Worm (Caenorhabditis elegans) whole organism, young adult: ENCODE measurements around the gene F29B9.5.

Experiments used
- B0035.1 ChIP-seq: sonication (generic microtip); optimal IDR thresholded peaks from 2 replicates; lab custom pipeline; 2016; ENCODE audit warnings: missing genetic modification characterization, mild to moderate bottlenecking, missing compliant biosample characterization, missing genotype, missing genetic modification reagents
- B0261.1 ChIP-seq: sonication (generic microtip); optimal IDR thresholded peaks from 2 replicates; lab custom pipeline; 2016; ENCODE audit warnings: mild to moderate bottlenecking, missing genetic modification characterization, moderate library complexity, missing compliant biosample characterization
- B0336.3 ChIP-seq: fragments of 200-800 bp; sonication (Bioruptor generic); IDR thresholded peaks from 2 replicates; pipeline ENCODE4 v1.3.6; 2022; ENCODE audit warnings: missing genetic modification characterization, missing compliant biosample characterization
- F22D6.2 ChIP-seq: sonication (generic microtip); optimal IDR thresholded peaks from 2 replicates; lab custom pipeline; 2016; ENCODE audit warnings: mild to moderate bottlenecking, missing genetic modification characterization, missing compliant biosample characterization
- F33H1.4 ChIP-seq: fragments of 200-800 bp; sonication (Bioruptor generic); IDR thresholded peaks from 2 replicates; pipeline ENCODE4 v1.3.6; 2022; ENCODE audit warnings: missing genetic modification reagents, missing genetic modification characterization, missing compliant biosample characterization
- F37B4.10 ChIP-seq: fragments of 200-800 bp; sonication (Bioruptor generic); IDR thresholded peaks from 2 replicates; pipeline ENCODE4 v1.3.6; 2022; ENCODE audit warnings: missing genetic modification characterization, missing compliant biosample characterization
- F39B2.1 ChIP-seq: fragments of 200-800 bp; sonication (Bioruptor generic); IDR thresholded peaks from 2 replicates; pipeline ENCODE4 v1.3.6; 2022; ENCODE audit warnings: missing genetic modification reagents, missing genetic modification characterization, missing compliant biosample characterization
- F57A8.1 ChIP-seq: fragments of 200-800 bp; sonication (Bioruptor generic); optimal IDR thresholded peaks from 2 replicates; lab custom pipeline; 2018; ENCODE audit warnings: mild to moderate bottlenecking, missing genetic modification characterization, moderate library complexity, missing compliant biosample characterization
- T26A5.8 ChIP-seq: sonication (generic microtip); optimal IDR thresholded peaks from 2 replicates; lab custom pipeline; 2016; ENCODE audit warnings: missing genetic modification characterization, missing compliant biosample characterization
- Y53G8AR.9 ChIP-seq: fragments of 200-800 bp; sonication (Bioruptor generic); conservative IDR thresholded peaks from 2 replicates; pipeline ENCODE4 v1.3.6; 2022; ENCODE audit warnings: missing genetic modification reagents, missing genetic modification characterization, missing compliant biosample characterization
- Y56A3A.18 ChIP-seq: fragments of 200-800 bp; sonication (Bioruptor generic); IDR thresholded peaks from 2 replicates; pipeline ENCODE4 v1.3.6; 2022; ENCODE audit warnings: missing genetic modification reagents, missing genetic modification characterization, missing compliant biosample characterization
- ZK185.1 ChIP-seq: sonication (generic microtip); optimal IDR thresholded peaks from 2 replicates; lab custom pipeline; 2016; ENCODE audit warnings: mild to moderate bottlenecking, missing genetic modification characterization, missing compliant biosample characterization; ENCODE audit not compliant: poor library complexity, severe bottlenecking
- attf-3 ChIP-seq: fragments of 200-800 bp; sonication (Bioruptor generic); conservative IDR thresholded peaks from 2 replicates; pipeline ENCODE4 v1.3.6; 2022; ENCODE audit warnings: missing genetic modification reagents, missing genetic modification characterization, missing compliant biosample characterization
- attf-5 ChIP-seq: fragments of 200-800 bp; sonication (Bioruptor generic); optimal IDR thresholded peaks from 2 replicates; lab custom pipeline; 2018; ENCODE audit warnings: mild to moderate bottlenecking, missing genetic modification characterization, missing compliant biosample characterization
- bed-2 ChIP-seq: fragments of 200-800 bp; sonication (Bioruptor generic); IDR thresholded peaks from 2 replicates; pipeline ENCODE4 v1.3.6; 2022; ENCODE audit warnings: missing genetic modification reagents, missing genetic modification characterization, missing compliant biosample characterization
- ccch-3 ChIP-seq: fragments of 200-800 bp; sonication (Bioruptor generic); optimal IDR thresholded peaks from 2 replicates; lab custom pipeline; 2018; ENCODE audit warnings: mild to moderate bottlenecking, missing genetic modification characterization, missing compliant biosample characterization
- cebp-1 ChIP-seq, 2 experiments: fragments of 200-800 bp in 1 of 2; sonication (Bioruptor generic) in 1 of 2; sonication (generic microtip) in 1 of 2; IDR thresholded peaks in 1 of 2; optimal IDR thresholded peaks in 1 of 2; 2 replicates each; pipeline versions ENCODE4 v1.3.6 to Lab custom; 2017 to 2022; ENCODE audit warnings: missing compliant biosample characterization in 2 of 2, missing genetic modification characterization in 2 of 2, mild to moderate bottlenecking in 1 of 2, missing genetic modification reagents in 1 of 2, moderate library complexity in 1 of 2
- cebp-2 ChIP-seq: fragments of 200-800 bp; sonication (Bioruptor generic); IDR thresholded peaks from 2 replicates; pipeline ENCODE4 v1.3.6; 2022; ENCODE audit warnings: missing genetic modification characterization, missing compliant biosample characterization
- ceh-100 ChIP-seq: fragments of 200-800 bp; sonication (Bioruptor generic); IDR thresholded peaks from 2 replicates; pipeline ENCODE4 v1.3.6; 2022; ENCODE audit warnings: missing genetic modification reagents, missing genetic modification characterization, missing compliant biosample characterization
- ceh-79 ChIP-seq: sonication (generic microtip); optimal IDR thresholded peaks from 2 replicates; lab custom pipeline; 2017; ENCODE audit warnings: mild to moderate bottlenecking, missing genetic modification characterization, missing compliant biosample characterization
- ceh-91 ChIP-seq: fragments of 200-800 bp; sonication (Bioruptor generic); IDR thresholded peaks from 2 replicates; pipeline ENCODE4 v1.3.6; 2022; ENCODE audit warnings: missing genetic modification reagents, missing genetic modification characterization, missing compliant biosample characterization
- chd-7 ChIP-seq: sonication (generic microtip); optimal IDR thresholded peaks from 2 replicates; lab custom pipeline; 2016; ENCODE audit warnings: mild to moderate bottlenecking, missing genetic modification characterization, moderate library complexity, missing compliant biosample characterization
- die-1 ChIP-seq: sonication (generic microtip); optimal IDR thresholded peaks from 2 replicates; lab custom pipeline; 2016; ENCODE audit warnings: missing genotype, mild to moderate bottlenecking, missing genetic modification characterization, missing compliant biosample characterization
- dpl-1 ChIP-seq: fragments of 150-350 bp; optimal IDR thresholded peaks from 2 replicates; lab custom pipeline; 2014; ENCODE audit warnings: missing biosample characterization, missing genetic modification reagents, missing genetic modification characterization
- efl-1 ChIP-seq: fragments of 150-350 bp; optimal IDR thresholded peaks from 2 replicates; lab custom pipeline; 2014; ENCODE audit warnings: missing biosample characterization, missing genetic modification reagents, missing genetic modification characterization
- egl-18 ChIP-seq: fragments of 200-800 bp; sonication (Bioruptor generic); IDR thresholded peaks from 2 replicates; pipeline ENCODE4 v1.3.6; 2022; ENCODE audit warnings: missing genetic modification reagents, missing genetic modification characterization, missing compliant biosample characterization
- egrh-3 ChIP-seq: fragments of 200-800 bp; sonication (Bioruptor generic); IDR thresholded peaks from 2 replicates; pipeline ENCODE4 v1.3.6; 2022; ENCODE audit warnings: missing genetic modification reagents, missing genetic modification characterization, missing compliant biosample characterization
- ekl-4 ChIP-seq: fragments of 200-800 bp; sonication (Bioruptor generic); IDR thresholded peaks from 2 replicates; pipeline ENCODE4 v1.3.6; 2022; ENCODE audit warnings: missing genetic modification reagents, missing genetic modification characterization, missing compliant biosample characterization
- ets-4 ChIP-seq: fragments of 200-800 bp; sonication (Bioruptor generic); optimal IDR thresholded peaks from 2 replicates; lab custom pipeline; 2018; ENCODE audit warnings: mild to moderate bottlenecking, missing genetic modification characterization, missing compliant biosample characterization
- lag-1 ChIP-seq: fragments of 200-800 bp; sonication (Bioruptor generic); IDR thresholded peaks from 2 replicates; pipeline ENCODE4 v1.3.6; 2022; ENCODE audit warnings: missing genetic modification reagents, missing genetic modification characterization, missing compliant biosample characterization
- let-526 ChIP-seq: fragments of 200-800 bp; sonication (Bioruptor generic); IDR thresholded peaks from 2 replicates; pipeline ENCODE4 v1.3.6; 2022; ENCODE audit warnings: missing genetic modification reagents, missing genetic modification characterization, missing compliant biosample characterization
- lin-26 ChIP-seq: fragments of 200-800 bp; sonication (Bioruptor generic); IDR thresholded peaks from 2 replicates; pipeline ENCODE4 v1.3.6; 2022; ENCODE audit warnings: missing genetic modification reagents, missing genetic modification characterization, missing compliant biosample characterization
- lin-40 ChIP-seq: sonication (generic microtip); optimal IDR thresholded peaks from 2 replicates; lab custom pipeline; 2016; ENCODE audit warnings: missing genetic modification characterization, mild to moderate bottlenecking, missing compliant biosample characterization, missing genotype, missing genetic modification reagents
- lin-54 ChIP-seq: fragments of 200-800 bp; sonication (Bioruptor generic); optimal IDR thresholded peaks from 2 replicates; lab custom pipeline; 2018; ENCODE audit warnings: mild to moderate bottlenecking, missing genetic modification characterization, missing compliant biosample characterization
- madf-6 ChIP-seq: fragments of 200-800 bp; sonication (Bioruptor generic); IDR thresholded peaks from 2 replicates; pipeline ENCODE4 v1.3.6; 2022; ENCODE audit warnings: missing genetic modification reagents, missing genetic modification characterization, missing compliant biosample characterization
- mcd-1 ChIP-seq: fragments of 200-800 bp; sonication (Bioruptor generic); IDR thresholded peaks from 2 replicates; pipeline ENCODE4 v1.3.6; 2022; ENCODE audit warnings: missing genetic modification reagents, missing genetic modification characterization, missing compliant biosample characterization
- mxl-1 ChIP-seq: sonication (generic microtip); optimal IDR thresholded peaks from 2 replicates; lab custom pipeline; 2016; ENCODE audit warnings: missing genetic modification characterization, missing compliant biosample characterization
- nhr-90 ChIP-seq: sonication (generic microtip); optimal IDR thresholded peaks from 2 replicates; lab custom pipeline; 2016; ENCODE audit warnings: missing genotype, mild to moderate bottlenecking, missing genetic modification characterization, missing compliant biosample characterization
- rcor-1 ChIP-seq: fragments of 200-800 bp; sonication (Bioruptor generic); IDR thresholded peaks from 2 replicates; pipeline ENCODE4 v1.3.6; 2022; ENCODE audit warnings: missing genetic modification reagents, missing genetic modification characterization, missing compliant biosample characterization
- repo-1 ChIP-seq: sonication (generic microtip); optimal IDR thresholded peaks from 2 replicates; lab custom pipeline; 2017; ENCODE audit warnings: mild to moderate bottlenecking, missing genetic modification characterization, missing compliant biosample characterization
- snpc-1.1 ChIP-seq: sonication (generic microtip); optimal IDR thresholded peaks from 2 replicates; lab custom pipeline; 2017; ENCODE audit warnings: missing genetic modification characterization, mild to moderate bottlenecking, missing compliant biosample characterization, antibody characterized with exemption, moderate library complexity, missing genotype, missing genetic modification reagents; ENCODE audit not compliant: insufficient read depth
- snpc-1.3 ChIP-seq: sonication (generic microtip); optimal IDR thresholded peaks from 2 replicates; lab custom pipeline; 2017; ENCODE audit warnings: missing genetic modification characterization, mild to moderate bottlenecking, missing compliant biosample characterization, antibody characterized with exemption, moderate library complexity, missing genotype, missing genetic modification reagents; ENCODE audit not compliant: insufficient read depth
- snpc-3.4 ChIP-seq: sonication (generic microtip); optimal IDR thresholded peaks from 2 replicates; lab custom pipeline; 2017; ENCODE audit warnings: missing genetic modification characterization, mild to moderate bottlenecking, missing compliant biosample characterization, antibody characterized with exemption, moderate library complexity, missing genotype, missing genetic modification reagents
- snpc-4 ChIP-seq, 5 experiments: fragments of 150-350 bp in 1 of 5; sonication (generic microtip) in 4 of 5; optimal IDR thresholded peaks; 2 replicates each; lab custom pipeline; 2014 to 2018; ENCODE audit warnings: missing genetic modification characterization in 5 of 5, missing biosample characterization in 3 of 5, antibody characterized with exemption in 2 of 5, mild to moderate bottlenecking in 2 of 5, missing compliant biosample characterization in 2 of 5, missing genotype in 2 of 5, moderate library complexity in 2 of 5, missing genetic modification reagents in 1 of 5
- tbx-9 ChIP-seq: sonication (generic microtip); optimal IDR thresholded peaks from 2 replicates; lab custom pipeline; 2016; ENCODE audit warnings: borderline replicate concordance, missing genetic modification characterization, inconsistent platforms, missing compliant biosample characterization
- tlf-1 ChIP-seq: fragments of 200-800 bp; sonication (Bioruptor generic); optimal IDR thresholded peaks from 2 replicates; lab custom pipeline; 2018; ENCODE audit warnings: mild to moderate bottlenecking, missing genetic modification characterization, missing compliant biosample characterization
- zfh-2 ChIP-seq: fragments of 200-800 bp; sonication (Bioruptor generic); conservative IDR thresholded peaks from 2 replicates; pipeline ENCODE4 v1.3.6; 2022; ENCODE audit warnings: missing genetic modification reagents, missing genetic modification characterization, missing compliant biosample characterization
- zim-3 ChIP-seq: sonication (generic microtip); optimal IDR thresholded peaks from 2 replicates; lab custom pipeline; 2017; ENCODE audit warnings: mild to moderate bottlenecking, missing genetic modification characterization, moderate library complexity, missing compliant biosample characterization

F29B9.5 gene

ce11 chrIV:4653708-4654107 lies 1.5 kb downstream of the F29B9.5 start (continued):
- TF ChIP-seq rcor-1 (GFP tag; lab: Robert Waterston, UW) (peak; percentile 44; the same call in 1 of the 2 replicates), snpc-1.3 (tag; lab: Kevin White, UChicago) (peak; percentile 23), chd-7 (tag; lab: Kevin White, UChicago) (no peak), egl-18 (no peak), lag-1 (no peak), snpc-4 (GFP tag; optimal IDR thresholded peaks at IDR 0.05; lab: Kevin White, UChicago) (peak; percentile 39), snpc-4 (tag; optimal IDR thresholded peaks at IDR 0.05; lab: Kevin White, UChicago) (peak in 2 of 4 experiments; percentile 44 to 63), F39B2.1 (no peak), snpc-1.1 (tag; lab: Kevin White, UChicago) (peak; percentile 3), die-1 (tag; lab: Kevin White, UChicago) (no peak), nhr-90 (no peak), zim-3 (tag; lab: Kevin White, UChicago) (no peak), tbx-9 (no peak), dpl-1 (GFP tag; lab: Kevin White, UChicago) (no peak), madf-6 (GFP tag; lab: Robert Waterston, UW) (peak; percentile 98), F37B4.10 (GFP tag; lab: Robert Waterston, UW) (no peak), mcd-1 (GFP tag; lab: Robert Waterston, UW) (peak; percentile 49; the same call in 1 of the 2 replicates), ceh-100 (GFP tag; lab: Robert Waterston, UW) (peak; percentile 64), mxl-1 (tag; lab: Kevin White, UChicago) (no peak), tlf-1 (peak; percentile 17), ceh-91 (GFP tag; lab: Robert Waterston, UW) (peak; percentile 87), lin-26 (GFP tag; lab: Robert Waterston, UW) (no peak), let-526 (no peak), F33H1.4 (GFP tag; lab: Robert Waterston, UW) (peak; percentile 98), ceh-79 (tag; lab: Kevin White, UChicago) (no peak), Y53G8AR.9 (GFP tag; lab: Robert Waterston, UW) (0 out of 2 replicates have a peak, but pooled peaks have one; percentile 53), attf-5 (no peak), lin-40 (no peak), B0035.1 (tag; lab: Kevin White, UChicago) (no peak), ekl-4 (0 out of 2 replicates have a peak, but pooled peaks have one; percentile 55), lin-54 (GFP tag; lab: Kevin White, UChicago) (peak; percentile 63), cebp-2 (GFP tag; lab: Robert Waterston, UW) (no peak), Y56A3A.18 (GFP tag; lab: Robert Waterston, UW) (no peak), F57A8.1 (GFP tag; lab: Kevin White, UChicago) (no peak), zfh-2 (GFP tag; lab: Robert Waterston, UW) (no peak), efl-1 (peak; percentile 24), B0261.1 (tag; lab: Kevin White, UChicago) (no peak)

- no peak for TF ChIP-seq ZK185.1 (tag; lab: Kevin White, UChicago)
- no peak for TF ChIP-seq let-526
- no peak for TF ChIP-seq repo-1 (tag; lab: Kevin White, UChicago)
- 0 out of 2 replicates have a peak, but pooled peaks have one; percentile 15 for TF ChIP-seq cebp-1 (GFP tag; IDR thresholded peaks at IDR 0.05; lab: Robert Waterston, UW)
- TF ChIP-seq cebp-1 (tag; optimal IDR thresholded peaks at IDR 0.05; lab: Kevin White, UChicago), result no peak
- peak; percentile 89 for TF ChIP-seq egrh-3
- peak; percentile 92 for TF ChIP-seq zfh-2 (GFP tag; lab: Robert Waterston, UW)
- TF ChIP-seq snpc-3.4 (tag; lab: Kevin White, UChicago), result no peak
- TF ChIP-seq ccch-3 (GFP tag; lab: Kevin White, UChicago), result no peak
- no peak for TF ChIP-seq bed-2 (GFP tag; lab: Robert Waterston, UW)
- no peak for TF ChIP-seq F33H1.4 (GFP tag; lab: Robert Waterston, UW)
- no peak for TF ChIP-seq ets-4 (GFP tag; lab: Kevin White, UChicago)
- TF ChIP-seq attf-3 (GFP tag; lab: Robert Waterston, UW), result 0 out of 2 replicates have a peak, but pooled peaks have one; percentile 31
- TF ChIP-seq T26A5.8, result no peak
- 0 out of 2 replicates have a peak, but pooled peaks have one; percentile 14 for TF ChIP-seq B0336.3 (GFP tag; lab: Robert Waterston, UW)
- no peak for TF ChIP-seq F22D6.2
These were observed 3.8 kb downstream of the F29B9.5 start for ce11 chrIV:4655979-4656378.
